Fruit fly (Drosophila melanogaster) whole organism, embryonic: ENCODE results near the gene Cpr64Ab.
A peak's percentile ranks its signal among the peaks of the same experiment; 100 is the strongest.

Experiments used
- BEAF-32 ChIP-seq: fragments of 200-800 bp; sonication (Bioruptor generic); optimal IDR thresholded peaks from 3 replicates; lab custom pipeline; 2017; ENCODE audit warnings: missing biosample characterization, missing genetic modification characterization, mild to moderate bottlenecking, moderate library complexity, missing genetic modification reagents
- Bdp1 ChIP-seq: fragments of 200-800 bp; sonication (Bioruptor generic); optimal IDR thresholded peaks from 3 replicates; lab custom pipeline; 2016; ENCODE audit warnings: missing biosample characterization, missing genetic modification characterization
- CG10209 ChIP-seq: fragments of 200-800 bp; sonication (Bioruptor generic); optimal IDR thresholded peaks from 3 replicates; lab custom pipeline; 2017; ENCODE audit warnings: missing biosample characterization, mild to moderate bottlenecking, missing genetic modification characterization, missing genetic modification reagents
- CG10267 ChIP-seq: fragments of 200-800 bp; sonication (Bioruptor generic); optimal IDR thresholded peaks from 2 replicates; lab custom pipeline; 2018; ENCODE audit warnings: missing biosample characterization, mild to moderate bottlenecking, missing genetic modification characterization, moderate library complexity
- CG10543 ChIP-seq: fragments of 200-800 bp; sonication (Bioruptor generic); optimal IDR thresholded peaks from 3 replicates; lab custom pipeline; 2017; ENCODE audit warnings: missing biosample characterization, mild to moderate bottlenecking, missing genetic modification characterization, moderate library complexity
- CG12155 ChIP-seq: fragments of 200-800 bp; sonication (Bioruptor generic); optimal IDR thresholded peaks from 3 replicates; lab custom pipeline; 2016; ENCODE audit warnings: missing biosample characterization, missing genetic modification characterization
- CG14860 ChIP-seq: fragments of 200-800 bp; sonication (Bioruptor generic); IDR thresholded peaks from 3 replicates; pipeline ENCODE4 v1.3.6; 2022; ENCODE audit warnings: missing biosample characterization, missing genetic modification characterization; ENCODE audit not compliant: partially characterized antibody
- CG15269 ChIP-seq: fragments of 200-800 bp; sonication (Bioruptor generic); optimal IDR thresholded peaks from 2 replicates; lab custom pipeline; 2018; ENCODE audit warnings: missing biosample characterization, mild to moderate bottlenecking, missing genetic modification characterization, moderate library complexity
- CG15479 ChIP-seq: fragments of 200-800 bp; sonication (Bioruptor generic); optimal IDR thresholded peaks from 3 replicates; lab custom pipeline; 2019; ENCODE audit warnings: missing biosample characterization, mild to moderate bottlenecking, missing genetic modification characterization, moderate library complexity
- CG15514 ChIP-seq: fragments of 200-800 bp; sonication (Bioruptor generic); optimal IDR thresholded peaks from 3 replicates; lab custom pipeline; 2017; ENCODE audit warnings: missing biosample characterization, missing genetic modification characterization, mild to moderate bottlenecking, moderate library complexity, missing genetic modification reagents
- CG17568 ChIP-seq: fragments of 200-800 bp; sonication (Bioruptor generic); optimal IDR thresholded peaks from 2 replicates; lab custom pipeline; 2018; ENCODE audit warnings: missing biosample characterization, mild to moderate bottlenecking, missing genetic modification characterization, moderate library complexity
- CG32767 ChIP-seq: fragments of 200-800 bp; sonication (Bioruptor generic); IDR thresholded peaks from 2 replicates; pipeline ENCODE4 v1.3.6; 2022; ENCODE audit warnings: missing biosample characterization, missing genetic modification characterization
- CG34422 ChIP-seq: fragments of 200-800 bp; sonication (Bioruptor generic); IDR thresholded peaks from 3 replicates; pipeline ENCODE4 v1.3.6; 2022; ENCODE audit warnings: missing biosample characterization, missing genetic modification characterization
- CG42726 ChIP-seq: fragments of 200-800 bp; sonication (Bioruptor generic); IDR thresholded peaks from 2 replicates; pipeline ENCODE4 v1.3.6; 2022; ENCODE audit warnings: missing biosample characterization, missing genetic modification characterization; ENCODE audit not compliant: partially characterized antibody
- CG4360 ChIP-seq: fragments of 200-800 bp; sonication (Bioruptor generic); IDR thresholded peaks from 2 replicates; pipeline ENCODE4 v1.3.6; 2022; ENCODE audit warnings: missing biosample characterization, missing genetic modification characterization
- CG4617 ChIP-seq: fragments of 200-800 bp; sonication (Bioruptor generic); optimal IDR thresholded peaks from 3 replicates; lab custom pipeline; 2016; ENCODE audit warnings: missing biosample characterization, missing genetic modification characterization, borderline replicate concordance
- CG4820 ChIP-seq: fragments of 200-800 bp; sonication (Bioruptor generic); optimal IDR thresholded peaks from 3 replicates; lab custom pipeline; 2016; ENCODE audit warnings: missing biosample characterization, missing genetic modification characterization
- CG6813 ChIP-seq: fragments of 200-800 bp; sonication (Bioruptor generic); optimal IDR thresholded peaks from 2 replicates; lab custom pipeline; 2017; ENCODE audit warnings: missing biosample characterization, missing genetic modification characterization, mild to moderate bottlenecking, moderate library complexity, missing genetic modification reagents
- CG7357 ChIP-seq: fragments of 200-800 bp; sonication (Bioruptor generic); IDR thresholded peaks from 3 replicates; pipeline ENCODE4 v1.3.6; 2022; ENCODE audit warnings: missing biosample characterization, missing genetic modification characterization
- CG8944 ChIP-seq: fragments of 200-800 bp; sonication (Bioruptor generic); optimal IDR thresholded peaks from 3 replicates; lab custom pipeline; 2016; ENCODE audit warnings: missing biosample characterization, missing genetic modification characterization
- CG9215 ChIP-seq: fragments of 200-800 bp; sonication (Bioruptor generic); IDR thresholded peaks from 2 replicates; pipeline ENCODE4 v1.3.6; 2022; ENCODE audit warnings: missing biosample characterization, missing genetic modification characterization
- CG9817 ChIP-seq: fragments of 200-800 bp; sonication (Bioruptor generic); optimal IDR thresholded peaks from 2 replicates; lab custom pipeline; 2018; ENCODE audit warnings: missing biosample characterization, mild to moderate bottlenecking, missing genetic modification characterization, moderate library complexity
- Dfd ChIP-seq, 2 experiments: fragments of >200 bp; optimal IDR thresholded peaks; 2 replicates each; lab custom pipeline; 2017; ENCODE audit warnings: missing biosample characterization in 2 of 2, missing genetic modification characterization in 2 of 2
- Dll ChIP-seq: fragments of 200-800 bp; sonication (Bioruptor generic); IDR thresholded peaks from 4 replicates; pipeline ENCODE4 v1.3.6; 2022; ENCODE audit warnings: missing biosample characterization, missing genetic modification characterization; ENCODE audit not compliant: partially characterized antibody
- Gug ChIP-seq: fragments of 200-800 bp; sonication (Bioruptor generic); IDR thresholded peaks from 4 replicates; pipeline ENCODE4 v1.3.6; 2022; ENCODE audit warnings: missing biosample characterization, missing genetic modification characterization
- Hr51 ChIP-seq, 2 experiments: fragments of 200-800 bp; sonication (Bioruptor generic); optimal IDR thresholded peaks; 2 replicates in 1 of 2; 3 replicates in 1 of 2; lab custom pipeline; 2016 to 2018; ENCODE audit warnings: missing biosample characterization in 2 of 2, missing genetic modification characterization in 2 of 2, mild to moderate bottlenecking in 1 of 2, moderate library complexity in 1 of 2
- Kr ChIP-seq: fragments of 200-800 bp; sonication (Bioruptor generic); optimal IDR thresholded peaks from 2 replicates; lab custom pipeline; 2017; ENCODE audit warnings: missing biosample characterization, mild to moderate bottlenecking, missing genetic modification characterization
- NfI ChIP-seq: fragments of 200-800 bp; sonication (Bioruptor generic); optimal IDR thresholded peaks from 3 replicates; lab custom pipeline; 2018; ENCODE audit warnings: missing biosample characterization, mild to moderate bottlenecking, missing genetic modification characterization, moderate library complexity
- Rfx ChIP-seq: fragments of 200-800 bp; sonication (Bioruptor generic); IDR thresholded peaks from 2 replicates; pipeline ENCODE4 v1.3.6; 2022; ENCODE audit warnings: missing biosample characterization, missing genetic modification characterization
- Side ChIP-seq: fragments of 200-800 bp; sonication (Bioruptor generic); optimal IDR thresholded peaks from 2 replicates; lab custom pipeline; 2016; ENCODE audit warnings: missing biosample characterization, missing genetic modification characterization
- Six4 ChIP-seq: fragments of 200-800 bp; sonication (Bioruptor generic); optimal IDR thresholded peaks from 2 replicates; lab custom pipeline; 2016; ENCODE audit warnings: missing biosample characterization, missing genetic modification characterization
- Sry-β ChIP-seq: fragments of 200-800 bp; sonication (Bioruptor generic); optimal IDR thresholded peaks from 2 replicates; lab custom pipeline; 2018; ENCODE audit warnings: missing biosample characterization, mild to moderate bottlenecking, missing genetic modification characterization, moderate library complexity
- Sry-δ ChIP-seq: fragments of 200-800 bp; sonication (Bioruptor generic); optimal IDR thresholded peaks from 2 replicates; lab custom pipeline; 2016; ENCODE audit warnings: missing biosample characterization, missing genetic modification characterization
- Trl ChIP-seq, 3 experiments: fragments of >200 bp in 2 of 3; fragments of 200-800 bp in 1 of 3; sonication (Bioruptor generic) in 1 of 3; optimal IDR thresholded peaks; 2 replicates in 1 of 3; 3 replicates in 2 of 3; lab custom pipeline; 2016 to 2017; ENCODE audit warnings: missing biosample characterization in 1 of 3, missing genetic modification characterization in 1 of 3
- Vsx1 ChIP-seq: fragments of 200-800 bp; sonication (Bioruptor generic); optimal IDR thresholded peaks from 2 replicates; lab custom pipeline; 2017; ENCODE audit warnings: missing biosample characterization, mild to moderate bottlenecking, missing genetic modification characterization, missing genetic modification reagents
- ab ChIP-seq: fragments of 200-800 bp; sonication (Bioruptor generic); optimal IDR thresholded peaks from 2 replicates; lab custom pipeline; 2016; ENCODE audit warnings: missing biosample characterization, missing genetic modification characterization
- ato ChIP-seq: fragments of 200-800 bp; sonication (Bioruptor generic); IDR thresholded peaks from 2 replicates; pipeline ENCODE4 v1.3.6; 2022; ENCODE audit warnings: missing biosample characterization, missing genetic modification characterization; ENCODE audit not compliant: partially characterized antibody
- cas ChIP-seq: fragments of 200-800 bp; sonication (Bioruptor generic); IDR thresholded peaks from 2 replicates; pipeline ENCODE4 v1.3.6; 2022; ENCODE audit warnings: missing biosample characterization, missing genetic modification characterization
- ci ChIP-seq: fragments of 200-800 bp; sonication (Bioruptor generic); IDR thresholded peaks from 3 replicates; pipeline ENCODE4 v1.3.6; 2022; ENCODE audit warnings: missing biosample characterization, missing genetic modification characterization
- fd3F ChIP-seq: fragments of 200-800 bp; sonication (Bioruptor generic); optimal IDR thresholded peaks from 2 replicates; lab custom pipeline; 2018; ENCODE audit warnings: missing biosample characterization, mild to moderate bottlenecking, missing genetic modification characterization, moderate library complexity
- her ChIP-seq: fragments of 200-800 bp; sonication (Bioruptor generic); optimal IDR thresholded peaks from 2 replicates; lab custom pipeline; 2016; ENCODE audit warnings: missing biosample characterization, missing genetic modification characterization
- nau ChIP-seq: fragments of 200-800 bp; sonication (Bioruptor generic); optimal IDR thresholded peaks from 3 replicates; lab custom pipeline; 2017; ENCODE audit warnings: missing biosample characterization, mild to moderate bottlenecking, missing genetic modification characterization, missing genetic modification reagents
- nerfin-1 ChIP-seq: fragments of 200-800 bp; sonication (Bioruptor generic); optimal IDR thresholded peaks from 3 replicates; lab custom pipeline; 2019; ENCODE audit warnings: missing biosample characterization, mild to moderate bottlenecking, missing genetic modification characterization, moderate library complexity
- org-1 ChIP-seq: fragments of 200-800 bp; sonication (Bioruptor generic); optimal IDR thresholded peaks from 2 replicates; lab custom pipeline; 2017; ENCODE audit warnings: missing biosample characterization, missing genetic modification characterization
- slp2 ChIP-seq: fragments of 200-800 bp; sonication (Bioruptor generic); optimal IDR thresholded peaks from 2 replicates; lab custom pipeline; 2016; ENCODE audit warnings: missing biosample characterization, missing genetic modification characterization
- sob ChIP-seq: fragments of 200-800 bp; sonication (Bioruptor generic); IDR thresholded peaks from 2 replicates; pipeline ENCODE4 v1.3.6; 2022; ENCODE audit warnings: missing biosample characterization, missing genetic modification characterization
- toy ChIP-seq: fragments of 200-800 bp; sonication (Bioruptor generic); IDR thresholded peaks from 2 replicates; pipeline ENCODE4 v1.3.6; 2022; ENCODE audit warnings: missing biosample characterization, missing genetic modification characterization
- trh ChIP-seq: fragments of 200-800 bp; sonication (Bioruptor generic); optimal IDR thresholded peaks from 2 replicates; lab custom pipeline; 2016; ENCODE audit warnings: missing biosample characterization, missing genetic modification characterization
- vfl ChIP-seq: fragments of 200-800 bp; sonication (Bioruptor generic); optimal IDR thresholded peaks from 2 replicates; lab custom pipeline; 2016; ENCODE audit warnings: missing biosample characterization, missing genetic modification characterization
- z ChIP-seq: fragments of 200-800 bp; sonication (Bioruptor generic); IDR thresholded peaks from 3 replicates; pipeline ENCODE4 v1.3.6; 2022; ENCODE audit warnings: missing biosample characterization, missing genetic modification characterization

Cpr64Ab gene

DNA sequence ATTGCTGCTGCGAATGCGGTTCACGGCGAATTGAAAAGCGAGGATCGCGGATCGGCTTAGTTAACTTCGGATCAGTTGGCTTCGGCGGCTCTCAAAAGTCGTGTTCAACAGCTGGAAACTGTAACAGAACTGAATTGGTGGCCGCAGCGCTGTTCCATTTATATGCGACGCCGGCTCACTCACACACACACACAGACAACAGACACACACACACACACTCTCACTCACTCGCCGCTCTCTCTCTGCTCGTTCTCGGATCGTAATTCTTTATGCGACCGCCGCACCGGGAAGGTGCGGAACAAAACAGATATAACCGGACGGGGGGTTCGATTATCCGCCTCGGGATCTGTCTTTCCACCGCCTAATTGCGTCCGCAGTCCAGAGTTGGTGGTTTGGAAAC is 15.8 kb upstream of the Cpr64Ab start, which contains the start of gene CG46460 (continued):
- TF ChIP-seq Sry-δ (GFP tag; lab: Kevin White, UChicago): no peak
- peak; percentile 55 to 67 for TF ChIP-seq Trl (optimal IDR thresholded peaks at IDR 0.05; lab: Kevin White, UChicago)
- TF ChIP-seq Trl (GFP tag; optimal IDR thresholded peaks at IDR 0.05; lab: Kevin White, UChicago): no peak
- no peak for TF ChIP-seq CG4820
- 0 out of 2 replicates have a peak, but pooled peaks have one; percentile 13 for TF ChIP-seq sob (GFP tag; lab: Robert Waterston, UW)
- no peak for TF ChIP-seq CG10267 (tag; lab: Kevin White, UChicago)
- no peak for TF ChIP-seq Bdp1 (GFP tag; lab: Kevin White, UChicago)
- TF ChIP-seq Vsx1 (GFP tag; lab: Kevin White, UChicago): peak; percentile 26
- 0 out of 2 replicates have a peak, but pooled peaks have one; percentile 12 for TF ChIP-seq Rfx
- no peak for TF ChIP-seq CG9215
- no peak for TF ChIP-seq slp2 (GFP tag; lab: Kevin White, UChicago)
- TF ChIP-seq trh (GFP tag; lab: Kevin White, UChicago): no peak
- no peak for TF ChIP-seq BEAF-32 (GFP tag; lab: Kevin White, UChicago)
- no peak for TF ChIP-seq org-1
- TF ChIP-seq CG7357 (GFP tag; lab: Robert Waterston, UW): no peak
- no peak for TF ChIP-seq toy (GFP tag; lab: Robert Waterston, UW)
- no peak for TF ChIP-seq fd3F (GFP tag; lab: Kevin White, UChicago)
- no peak for TF ChIP-seq CG14860 (GFP tag; lab: Robert Waterston, UW)
- TF ChIP-seq Kr (GFP tag; lab: Kevin White, UChicago): no peak
- TF ChIP-seq z (GFP tag; lab: Robert Waterston, UW): peak; percentile 81
- no peak for TF ChIP-seq Hr51 (GFP tag; optimal IDR thresholded peaks at IDR 0.05; lab: Kevin White, UChicago)
- TF ChIP-seq CG15514 (GFP tag; lab: Kevin White, UChicago): no peak
- peak; percentile 19 for TF ChIP-seq CG6813 (GFP tag; lab: Kevin White, UChicago)
- TF ChIP-seq her (GFP tag; lab: Kevin White, UChicago): peak; percentile 1
- TF ChIP-seq CG15479 (GFP tag; lab: Kevin White, UChicago): no peak
- no peak for TF ChIP-seq Dfd (GFP tag; optimal IDR thresholded peaks at IDR 0.05; lab: Kevin White, UChicago)
- no peak for TF ChIP-seq vfl (GFP tag; lab: Kevin White, UChicago)
- TF ChIP-seq CG10543: peak; percentile 27
- TF ChIP-seq ci (GFP tag; lab: Robert Waterston, UW): peak; percentile 64
- no peak for TF ChIP-seq CG17568
- no peak; the same call in 3 of the 4 replicates for TF ChIP-seq Gug
- no peak for TF ChIP-seq CG15269
- TF ChIP-seq CG10209: no peak
- TF ChIP-seq CG32767 (GFP tag; lab: Robert Waterston, UW): no peak
- TF ChIP-seq CG34422: 0 out of 3 replicates have a peak, but pooled peaks have one; percentile 36
- TF ChIP-seq Sry-β (GFP tag; lab: Kevin White, UChicago): no peak
- peak; percentile 39; the same call in 1 of the 2 replicates for TF ChIP-seq CG4360 (GFP tag; lab: Robert Waterston, UW)
- TF ChIP-seq Side: no peak
- no peak for TF ChIP-seq nau (GFP tag; lab: Kevin White, UChicago)
- TF ChIP-seq NfI (GFP tag; lab: Kevin White, UChicago): no peak
- no peak for TF ChIP-seq CG12155 (GFP tag; lab: Kevin White, UChicago)
- TF ChIP-seq CG42726 (GFP tag; lab: Robert Waterston, UW): no peak
- TF ChIP-seq Dll: 0 out of 4 replicates have a peak, but pooled peaks have one; percentile 22
- TF ChIP-seq cas (GFP tag; lab: Robert Waterston, UW): 0 out of 2 replicates have a peak, but pooled peaks have one; percentile 16
- no peak for TF ChIP-seq ab
- no peak for TF ChIP-seq CG4617 (GFP tag; lab: Kevin White, UChicago)
- TF ChIP-seq Six4 (GFP tag; lab: Kevin White, UChicago): no peak
- no peak for TF ChIP-seq ato (GFP tag; lab: Robert Waterston, UW)
- no peak for TF ChIP-seq nerfin-1 (tag; lab: Kevin White, UChicago)
- TF ChIP-seq CG9817 (tag; lab: Kevin White, UChicago): no peak
- TF ChIP-seq CG8944: no peak
